Fruit fly (Drosophila melanogaster) whole organism, embryonic: ENCODE results near the gene ebo.

Experiments used
- Ada2b ChIP-seq: fragments of 200-800 bp; sonication (Bioruptor generic); IDR thresholded peaks from 2 replicates; pipeline ENCODE4 v1.3.6; 2022; ENCODE audit warnings: missing biosample characterization, missing genetic modification characterization
- BEAF-32 ChIP-seq: fragments of 200-800 bp; sonication (Bioruptor generic); optimal IDR thresholded peaks from 3 replicates; lab custom pipeline; 2017; ENCODE audit warnings: missing biosample characterization, missing genetic modification characterization, mild to moderate bottlenecking, moderate library complexity, missing genetic modification reagents
- BtbVII ChIP-seq: fragments of 200-800 bp; sonication (Bioruptor generic); optimal IDR thresholded peaks from 3 replicates; lab custom pipeline; 2017; ENCODE audit warnings: missing biosample characterization, mild to moderate bottlenecking, missing genetic modification characterization
- CG10267 ChIP-seq: fragments of 200-800 bp; sonication (Bioruptor generic); optimal IDR thresholded peaks from 2 replicates; lab custom pipeline; 2018; ENCODE audit warnings: missing biosample characterization, mild to moderate bottlenecking, missing genetic modification characterization, moderate library complexity
- CG10366 ChIP-seq: fragments of 200-800 bp; sonication (Bioruptor generic); IDR thresholded peaks from 2 replicates; pipeline ENCODE4 v1.3.6; 2022; ENCODE audit warnings: missing biosample characterization, missing genetic modification characterization
- CG12155 ChIP-seq: fragments of 200-800 bp; sonication (Bioruptor generic); optimal IDR thresholded peaks from 3 replicates; lab custom pipeline; 2016; ENCODE audit warnings: missing biosample characterization, missing genetic modification characterization
- CG1233 ChIP-seq: fragments of 200-800 bp; sonication (Bioruptor generic); optimal IDR thresholded peaks from 4 replicates; lab custom pipeline; 2018; ENCODE audit warnings: missing biosample characterization, mild to moderate bottlenecking, missing genetic modification characterization
- CG13287 ChIP-seq: fragments of 200-800 bp; sonication (Bioruptor generic); IDR thresholded peaks from 2 replicates; pipeline ENCODE4 v1.3.6; 2022; ENCODE audit warnings: missing biosample characterization, missing genetic modification characterization; ENCODE audit not compliant: partially characterized antibody
- CG15269 ChIP-seq: fragments of 200-800 bp; sonication (Bioruptor generic); optimal IDR thresholded peaks from 2 replicates; lab custom pipeline; 2018; ENCODE audit warnings: missing biosample characterization, mild to moderate bottlenecking, missing genetic modification characterization, moderate library complexity
- CG16813 ChIP-seq: fragments of 200-800 bp; sonication (Bioruptor generic); IDR thresholded peaks from 3 replicates; pipeline ENCODE4 v1.3.6; 2022; ENCODE audit warnings: missing biosample characterization, missing genetic modification characterization; ENCODE audit not compliant: partially characterized antibody
- CG18262 ChIP-seq: fragments of 200-800 bp; optimal IDR thresholded peaks from 3 replicates; lab custom pipeline; 2019; ENCODE audit warnings: missing biosample characterization, mild to moderate bottlenecking, missing genetic modification characterization, moderate library complexity
- CG3281 ChIP-seq: fragments of 200-800 bp; sonication (Bioruptor generic); optimal IDR thresholded peaks from 3 replicates; lab custom pipeline; 2017; ENCODE audit warnings: missing biosample characterization, mild to moderate bottlenecking, missing genetic modification characterization
- CG4328 ChIP-seq: fragments of 200-800 bp; sonication (Bioruptor generic); optimal IDR thresholded peaks from 3 replicates; lab custom pipeline; 2017; ENCODE audit warnings: missing biosample characterization, missing genetic modification reagents, missing genetic modification characterization
- CG6689 ChIP-seq: fragments of 200-800 bp; sonication (Bioruptor generic); IDR thresholded peaks from 2 replicates; pipeline ENCODE4 v1.3.6; 2022; ENCODE audit warnings: missing biosample characterization, missing genetic modification characterization
- CG6791 ChIP-seq: fragments of 200-800 bp; sonication (Bioruptor generic); IDR thresholded peaks from 3 replicates; pipeline ENCODE4 v1.3.6; 2022; ENCODE audit warnings: missing biosample characterization, missing genetic modification characterization; ENCODE audit not compliant: partially characterized antibody
- CG9437 ChIP-seq: fragments of 200-800 bp; sonication (Bioruptor generic); optimal IDR thresholded peaks from 2 replicates; lab custom pipeline; 2018; ENCODE audit warnings: missing biosample characterization, mild to moderate bottlenecking, missing genetic modification characterization
- Dp ChIP-seq: fragments of 200-800 bp; sonication (Bioruptor generic); optimal IDR thresholded peaks from 2 replicates; lab custom pipeline; 2018; ENCODE audit warnings: missing biosample characterization, mild to moderate bottlenecking, missing genetic modification characterization, moderate library complexity
- Dref ChIP-seq: fragments of 200-800 bp; sonication (Bioruptor generic); IDR thresholded peaks from 2 replicates; pipeline ENCODE4 v1.3.6; 2022; ENCODE audit warnings: missing biosample characterization, missing genetic modification characterization
- Drgx ChIP-seq: fragments of 200-800 bp; sonication (Bioruptor generic); IDR thresholded peaks from 2 replicates; pipeline ENCODE4 v1.3.6; 2022; ENCODE audit warnings: missing biosample characterization, missing genetic modification characterization
- E2f2 ChIP-seq: fragments of 200-800 bp; sonication (Bioruptor generic); IDR thresholded peaks from 2 replicates; pipeline ENCODE4 v1.3.6; 2022; ENCODE audit warnings: missing biosample characterization, missing genetic modification characterization
- Fer1 ChIP-seq: fragments of 200-800 bp; sonication (Bioruptor generic); optimal IDR thresholded peaks from 2 replicates; lab custom pipeline; 2017; ENCODE audit warnings: missing biosample characterization, mild to moderate bottlenecking, missing genetic modification characterization
- Hand ChIP-seq: fragments of 200-800 bp; sonication (Bioruptor generic); optimal IDR thresholded peaks from 2 replicates; lab custom pipeline; 2017; ENCODE audit warnings: mild to moderate bottlenecking, missing biosample characterization, missing genetic modification reagents, missing genetic modification characterization
- Hsf ChIP-seq: fragments of 200-800 bp; sonication (Bioruptor generic); optimal IDR thresholded peaks from 3 replicates; lab custom pipeline; 2016; ENCODE audit warnings: missing biosample characterization, missing genetic modification characterization
- Mes4 ChIP-seq: fragments of 200-800 bp; sonication (Bioruptor generic); optimal IDR thresholded peaks from 2 replicates; lab custom pipeline; 2016; ENCODE audit warnings: missing biosample characterization, missing genetic modification characterization
- Opbp ChIP-seq: fragments of 200-800 bp; sonication (Bioruptor generic); IDR thresholded peaks from 3 replicates; pipeline ENCODE4 v1.3.6; 2022; ENCODE audit warnings: missing biosample characterization, missing genetic modification characterization; ENCODE audit not compliant: partially characterized antibody
- Pdp1 ChIP-seq, 2 experiments: fragments of 200-800 bp; sonication (Bioruptor generic); optimal IDR thresholded peaks; 3 replicates each; lab custom pipeline; 2016; ENCODE audit warnings: missing biosample characterization in 2 of 2, missing genetic modification characterization in 2 of 2, mild to moderate bottlenecking in 1 of 2, moderate library complexity in 1 of 2
- Taf1 ChIP-seq: fragments of 200-800 bp; sonication (Bioruptor generic); IDR thresholded peaks from 2 replicates; pipeline ENCODE4 v1.3.6; 2022; ENCODE audit warnings: missing biosample characterization, missing genetic modification characterization
- amos ChIP-seq: fragments of 200-800 bp; sonication (Bioruptor generic); IDR thresholded peaks from 2 replicates; pipeline ENCODE4 v1.3.6; 2022; ENCODE audit warnings: missing biosample characterization, missing genetic modification characterization; ENCODE audit not compliant: partially characterized antibody
- bsh ChIP-seq, 2 experiments: fragments of 200-800 bp; sonication (Bioruptor generic); optimal IDR thresholded peaks; 2 replicates each; lab custom pipeline; 2017 to 2018; ENCODE audit warnings: mild to moderate bottlenecking in 2 of 2, missing biosample characterization in 2 of 2, missing genetic modification characterization in 2 of 2, moderate library complexity in 1 of 2
- btn ChIP-seq: fragments of 200-800 bp; sonication (Bioruptor generic); optimal IDR thresholded peaks from 2 replicates; lab custom pipeline; 2016; ENCODE audit warnings: missing biosample characterization, missing genetic modification characterization
- chinmo ChIP-seq: fragments of 200-800 bp; sonication (Bioruptor generic); IDR thresholded peaks from 4 replicates; pipeline ENCODE4 v1.3.6; 2022; ENCODE audit warnings: missing biosample characterization, missing genetic modification characterization; ENCODE audit not compliant: partially characterized antibody
- hbn ChIP-seq: fragments of 200-800 bp; sonication (Bioruptor generic); IDR thresholded peaks from 2 replicates; pipeline ENCODE4 v1.3.6; 2022; ENCODE audit warnings: missing biosample characterization, missing genetic modification characterization; ENCODE audit not compliant: partially characterized antibody
- hkb ChIP-seq, 2 experiments: fragments of 200-800 bp in 1 of 2; fragments of >200 bp in 1 of 2; sonication (Bioruptor generic) in 1 of 2; IDR thresholded peaks in 1 of 2; optimal IDR thresholded peaks in 1 of 2; 2 replicates each; pipeline versions ENCODE4 v1.3.6 to Lab custom; 2017 to 2022; ENCODE audit warnings: missing biosample characterization in 1 of 2, missing genetic modification characterization in 1 of 2
- kni ChIP-seq: fragments of 200-800 bp; sonication (Bioruptor generic); optimal IDR thresholded peaks from 3 replicates; lab custom pipeline; 2017; ENCODE audit warnings: mild to moderate bottlenecking, missing biosample characterization, missing genetic modification reagents, missing genetic modification characterization
- luna ChIP-seq: fragments of 200-800 bp; sonication (Bioruptor generic); optimal IDR thresholded peaks from 2 replicates; lab custom pipeline; 2016; ENCODE audit warnings: missing biosample characterization, missing genetic modification characterization
- nmo ChIP-seq: fragments of 200-800 bp; sonication (Bioruptor generic); optimal IDR thresholded peaks from 2 replicates; lab custom pipeline; 2018; ENCODE audit warnings: missing biosample characterization, mild to moderate bottlenecking, missing genetic modification characterization, moderate library complexity
- pan ChIP-seq, 4 experiments: fragments of >200 bp in 3 of 4; fragments of 200-800 bp in 1 of 4; sonication (Bioruptor generic) in 1 of 4; optimal IDR thresholded peaks in 3 of 4; IDR thresholded peaks in 1 of 4; 2 replicates each; pipeline versions ENCODE4 v1.3.6 to Lab custom; 2017 to 2022; ENCODE audit warnings: missing biosample characterization in 2 of 4, missing genetic modification characterization in 2 of 4, mixed read lengths in 1 of 4
- pzg ChIP-seq: fragments of 200-800 bp; sonication (Bioruptor generic); optimal IDR thresholded peaks from 3 replicates; lab custom pipeline; 2018; ENCODE audit warnings: missing biosample characterization, mild to moderate bottlenecking, missing genetic modification characterization, moderate library complexity
- schlank ChIP-seq: fragments of 200-800 bp; sonication (Bioruptor generic); optimal IDR thresholded peaks from 2 replicates; lab custom pipeline; 2018; ENCODE audit warnings: missing biosample characterization, mild to moderate bottlenecking, missing genetic modification characterization
- sens ChIP-seq: fragments of 200-800 bp; sonication (Bioruptor generic); peaks from one replicate; lab custom pipeline; 2016; ENCODE audit warnings: missing biosample characterization, missing genetic modification characterization
- sob ChIP-seq: fragments of 200-800 bp; sonication (Bioruptor generic); IDR thresholded peaks from 2 replicates; pipeline ENCODE4 v1.3.6; 2022; ENCODE audit warnings: missing biosample characterization, missing genetic modification characterization
- tin ChIP-seq: fragments of 200-800 bp; sonication (Bioruptor generic); optimal IDR thresholded peaks from 3 replicates; lab custom pipeline; 2016; ENCODE audit warnings: missing biosample characterization, missing genetic modification characterization
- vvl ChIP-seq: fragments of 200-800 bp; sonication (Bioruptor generic); IDR thresholded peaks from 2 replicates; pipeline ENCODE4 v1.3.6; 2022; ENCODE audit warnings: missing biosample characterization, missing genetic modification characterization
- zfh1 ChIP-seq: fragments of 200-800 bp; sonication (Bioruptor generic); IDR thresholded peaks from 3 replicates; pipeline ENCODE4 v1.3.6; 2022; ENCODE audit warnings: missing biosample characterization, missing genetic modification characterization
- zfh2 ChIP-seq: fragments of 200-800 bp; sonication (Bioruptor generic); optimal IDR thresholded peaks from 2 replicates; lab custom pipeline; 2016; ENCODE audit warnings: missing biosample characterization, missing genetic modification characterization

Gene ebo

DNA sequence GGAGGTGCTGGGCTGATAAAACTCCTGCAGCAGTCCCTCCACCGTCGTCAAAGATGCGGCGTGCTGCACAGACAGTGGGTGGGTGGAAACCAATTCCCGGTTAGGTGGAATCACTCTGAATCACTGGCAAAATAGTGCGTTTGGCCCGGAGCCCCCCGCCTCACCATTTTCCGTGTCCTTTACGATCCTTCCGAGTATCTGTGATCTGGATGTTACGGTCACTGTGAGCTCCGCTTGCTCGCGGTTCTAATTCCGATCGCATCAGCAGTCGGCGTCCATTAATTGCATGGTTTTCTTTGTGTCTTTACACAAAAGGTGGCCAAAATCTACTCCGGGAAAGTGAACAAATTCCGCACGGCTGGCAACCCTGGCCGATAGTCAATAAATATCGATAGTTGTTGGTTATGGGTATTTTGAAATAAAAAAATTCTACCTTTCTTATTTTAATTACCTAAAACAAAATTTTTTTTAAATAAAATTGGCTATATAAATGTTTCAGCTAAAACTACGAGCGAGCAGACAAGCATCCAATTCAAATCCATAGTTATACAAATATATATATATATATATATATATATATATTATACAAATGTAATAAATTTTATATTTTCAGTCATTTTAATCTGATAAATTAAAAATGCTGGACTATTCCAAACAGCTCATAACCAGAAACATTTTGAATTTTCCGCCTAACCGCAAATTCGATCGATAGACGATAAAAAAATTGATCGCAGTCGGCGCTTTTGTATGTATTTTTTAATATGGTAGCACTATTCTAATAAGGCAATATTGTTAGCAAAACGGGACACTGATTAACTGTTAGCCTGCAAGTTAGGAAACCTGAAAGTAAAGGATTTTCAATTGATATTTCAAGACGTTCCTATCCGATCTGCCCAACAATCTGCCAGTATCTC lies at the start of gene ebo, which contains the start of gene CG13373:
Gene ebo, minus strand, starts transcription at position 350 of the 914 bp plus-strand sequence.
Gene CG13373, plus strand, starts transcription at position 755 of the 914 bp plus-strand sequence.
- TF ChIP-seq schlank (tag; lab: Kevin White, UChicago) (no peak), Fer1 (GFP tag; lab: Kevin White, UChicago) (peak; percentile 19), tin (GFP tag; lab: Kevin White, UChicago) (peak; percentile 5), amos (GFP tag; lab: Robert Waterston, UW) (peak; percentile 65), hkb (optimal IDR thresholded peaks at IDR 0.05; lab: Kevin White, UChicago) (no peak), hkb (GFP tag; IDR thresholded peaks at IDR 0.05; lab: Robert Waterston, UW) (peak; percentile 45; the same call in 1 of the 2 replicates), Pdp1 (GFP tag; optimal IDR thresholded peaks at IDR 0.05; lab: Kevin White, UChicago) (no peak), BtbVII (no peak), Dp (GFP tag; lab: Kevin White, UChicago) (peak; percentile 68), CG10366 (GFP tag; lab: Robert Waterston, UW) (peak; percentile 28; the same call in 1 of the 2 replicates), CG18262 (tag; lab: Kevin White, UChicago) (peak; percentile 46), CG15269 (tag; lab: Kevin White, UChicago) (no peak), CG12155 (peak; percentile 3), Hsf (GFP tag; lab: Kevin White, UChicago) (peak; percentile 8), CG1233 (GFP tag; lab: Kevin White, UChicago) (peak; percentile 0), Taf1 (GFP tag; lab: Robert Waterston, UW) (no peak), btn (GFP tag; lab: Kevin White, UChicago) (no peak), CG10267 (tag; lab: Kevin White, UChicago) (peak; percentile 18), sens (GFP tag; lab: Kevin White, UChicago) (peak; percentile 69), zfh2 (peak; percentile 32), CG16813 (peak; percentile 59; the same call in 2 of the 3 replicates), Drgx (0 out of 2 replicates have a peak, but pooled peaks have one; percentile 37), pzg (GFP tag; lab: Kevin White, UChicago) (peak; percentile 37), kni (no peak), Mes4 (GFP tag; lab: Kevin White, UChicago) (no peak), BEAF-32 (GFP tag; lab: Kevin White, UChicago) (peak; percentile 69), sob (0 out of 2 replicates have a peak, but pooled peaks have one; percentile 43), CG4328 (GFP tag; lab: Kevin White, UChicago) (peak; percentile 15), CG6689 (peak; percentile 48), E2f2 (GFP tag; lab: Robert Waterston, UW) (peak; percentile 78), Hand (GFP tag; lab: Kevin White, UChicago) (no peak), pan (optimal IDR thresholded peaks at IDR 0.05; lab: Kevin White, UChicago) (no peak), pan (GFP tag; optimal IDR thresholded peaks at IDR 0.05 in 1 of 2, IDR thresholded peaks at IDR 0.05 in 1 of 2) (peak in 1 of 2 experiments; percentile 36), CG3281 (no peak), Opbp (peak; percentile 63; the same call in 2 of the 3 replicates), CG6791 (peak; percentile 54; the same call in 2 of the 3 replicates), bsh (GFP tag; optimal IDR thresholded peaks at IDR 0.05; lab: Kevin White, UChicago) (peak in 1 of 2 experiments; percentile 47), luna (GFP tag; lab: Kevin White, UChicago) (no peak), CG13287 (peak; percentile 70), Ada2b (GFP tag; lab: Robert Waterston, UW) (peak; percentile 39), zfh1 (GFP tag; lab: Robert Waterston, UW) (0 out of 3 replicates have a peak, but pooled peaks have one; percentile 30), nmo (GFP tag; lab: Kevin White, UChicago) (peak; percentile 35), chinmo (0 out of 4 replicates have a peak, but pooled peaks have one; percentile 29), hbn (GFP tag; lab: Robert Waterston, UW) (peak; percentile 62), Dref (GFP tag; lab: Robert Waterston, UW) (peak; percentile 73), CG9437 (GFP tag; lab: Kevin White, UChicago) (peak; percentile 8), vvl (peak; percentile 28; the same call in 1 of the 2 replicates)
